Fruit fly (Drosophila melanogaster) whole organism, embryonic: ENCODE data around the gene CG43813.

Experiments
- Atf6 ChIP-seq: fragments of 200-800 bp; sonication (Bioruptor generic); IDR thresholded peaks from 2 replicates; pipeline ENCODE4 v1.3.6; 2022; ENCODE audit warnings: missing biosample characterization, missing genetic modification characterization
- CG10209 ChIP-seq: fragments of 200-800 bp; sonication (Bioruptor generic); optimal IDR thresholded peaks from 3 replicates; lab custom pipeline; 2017; ENCODE audit warnings: missing biosample characterization, mild to moderate bottlenecking, missing genetic modification characterization, missing genetic modification reagents
- CG1024 ChIP-seq: fragments of 200-800 bp; sonication (Bioruptor generic); IDR thresholded peaks from 2 replicates; pipeline ENCODE4 v1.3.6; 2022; ENCODE audit warnings: missing biosample characterization, missing genetic modification characterization
- CG10366 ChIP-seq: fragments of 200-800 bp; sonication (Bioruptor generic); IDR thresholded peaks from 2 replicates; pipeline ENCODE4 v1.3.6; 2022; ENCODE audit warnings: missing biosample characterization, missing genetic modification characterization
- CG10565 ChIP-seq: fragments of 200-800 bp; sonication (Bioruptor generic); optimal IDR thresholded peaks from 3 replicates; lab custom pipeline; 2016; ENCODE audit warnings: missing biosample characterization, mild to moderate bottlenecking, missing genetic modification characterization
- CG11504 ChIP-seq: fragments of 200-800 bp; sonication (Bioruptor generic); optimal IDR thresholded peaks from 3 replicates; lab custom pipeline; 2019; ENCODE audit warnings: missing biosample characterization, mild to moderate bottlenecking, missing genetic modification characterization, moderate library complexity
- CG11560 ChIP-seq: fragments of 200-800 bp; sonication (Bioruptor generic); IDR thresholded peaks from 3 replicates; pipeline ENCODE4 v1.3.6; 2022; ENCODE audit warnings: missing biosample characterization, missing genetic modification characterization
- CG12071 ChIP-seq: fragments of 200-800 bp; sonication (Bioruptor generic); optimal IDR thresholded peaks from 3 replicates; lab custom pipeline; 2018; ENCODE audit warnings: missing biosample characterization, mild to moderate bottlenecking, missing genetic modification characterization
- CG12104 ChIP-seq: fragments of 200-800 bp; sonication (Bioruptor generic); optimal IDR thresholded peaks from 3 replicates; lab custom pipeline; 2016; ENCODE audit warnings: missing biosample characterization, missing genetic modification characterization
- CG14667 ChIP-seq: fragments of 200-800 bp; sonication (Bioruptor generic); IDR thresholded peaks from 2 replicates; pipeline ENCODE4 v1.3.6; 2022; ENCODE audit warnings: missing biosample characterization, missing genetic modification characterization
- CG14965 ChIP-seq: fragments of 200-800 bp; sonication (Bioruptor generic); optimal IDR thresholded peaks from 2 replicates; lab custom pipeline; 2016; ENCODE audit warnings: missing biosample characterization, missing genetic modification characterization, borderline replicate concordance
- CG2199 ChIP-seq: fragments of 200-800 bp; sonication (Bioruptor generic); IDR thresholded peaks from 3 replicates; pipeline ENCODE4 v1.3.6; 2022; ENCODE audit warnings: missing biosample characterization, missing genetic modification characterization
- CG2202 ChIP-seq: fragments of 200-800 bp; sonication (Bioruptor generic); optimal IDR thresholded peaks from 2 replicates; lab custom pipeline; 2018; ENCODE audit warnings: missing biosample characterization, mild to moderate bottlenecking, missing genetic modification characterization
- CG2678 ChIP-seq: fragments of 200-800 bp; sonication (Bioruptor generic); optimal IDR thresholded peaks from 3 replicates; lab custom pipeline; 2019; ENCODE audit warnings: missing biosample characterization, mild to moderate bottlenecking, missing genetic modification characterization, moderate library complexity
- CG30020 ChIP-seq: fragments of 200-800 bp; optimal IDR thresholded peaks from 2 replicates; lab custom pipeline; 2019; ENCODE audit warnings: missing biosample characterization, mild to moderate bottlenecking, missing genetic modification characterization, moderate library complexity
- CG32532 ChIP-seq: fragments of 200-800 bp; sonication (Bioruptor generic); IDR thresholded peaks from 2 replicates; pipeline ENCODE4 v1.3.6; 2022; ENCODE audit warnings: missing biosample characterization, missing genetic modification characterization
- CG4820 ChIP-seq: fragments of 200-800 bp; sonication (Bioruptor generic); optimal IDR thresholded peaks from 3 replicates; lab custom pipeline; 2016; ENCODE audit warnings: missing biosample characterization, missing genetic modification characterization
- CG4854 ChIP-seq: fragments of 200-800 bp; sonication (Bioruptor generic); optimal IDR thresholded peaks from 2 replicates; lab custom pipeline; 2016; ENCODE audit warnings: missing biosample characterization, missing genetic modification characterization, inconsistent platforms
- CG6654 ChIP-seq: fragments of 200-800 bp; sonication (Bioruptor generic); optimal IDR thresholded peaks from 2 replicates; lab custom pipeline; 2017; ENCODE audit warnings: missing biosample characterization, mild to moderate bottlenecking, missing genetic modification characterization
- CG7786 ChIP-seq: fragments of 200-800 bp; sonication (Bioruptor generic); optimal IDR thresholded peaks from 2 replicates; lab custom pipeline; 2016; ENCODE audit warnings: missing biosample characterization, missing genetic modification characterization
- CG8290 ChIP-seq, 3 experiments: fragments of 200-800 bp; sonication (Bioruptor generic); optimal IDR thresholded peaks; 2 replicates each; lab custom pipeline; 2016 to 2019; ENCODE audit warnings: missing biosample characterization in 3 of 3, missing genetic modification characterization in 3 of 3, mild to moderate bottlenecking in 2 of 3, moderate library complexity in 1 of 3
- Doc3 ChIP-seq: fragments of 200-800 bp; sonication (Bioruptor generic); IDR thresholded peaks from 3 replicates; pipeline ENCODE4 v1.3.6; 2022; ENCODE audit warnings: missing biosample characterization, missing genetic modification characterization; ENCODE audit not compliant: partially characterized antibody
- Fer1 ChIP-seq: fragments of 200-800 bp; sonication (Bioruptor generic); optimal IDR thresholded peaks from 2 replicates; lab custom pipeline; 2017; ENCODE audit warnings: missing biosample characterization, mild to moderate bottlenecking, missing genetic modification characterization
- Hmr ChIP-seq: fragments of 200-800 bp; sonication (Bioruptor generic); optimal IDR thresholded peaks from 3 replicates; lab custom pipeline; 2017; ENCODE audit warnings: mild to moderate bottlenecking, missing biosample characterization, missing genetic modification reagents, missing genetic modification characterization
- Hr39 ChIP-seq: fragments of >200 bp; optimal IDR thresholded peaks from 2 replicates; lab custom pipeline; 2017
- Mad ChIP-seq: fragments of 200-800 bp; sonication (Bioruptor generic); optimal IDR thresholded peaks from 2 replicates; lab custom pipeline; 2016; ENCODE audit warnings: missing biosample characterization, missing genetic modification characterization
- Mrtf ChIP-seq: fragments of 200-800 bp; sonication (Bioruptor generic); IDR thresholded peaks from 3 replicates; pipeline ENCODE4 v1.3.6; 2022; ENCODE audit warnings: missing biosample characterization, missing genetic modification characterization
- Myb ChIP-seq: fragments of 200-800 bp; sonication (Bioruptor generic); optimal IDR thresholded peaks from 2 replicates; lab custom pipeline; 2016; ENCODE audit warnings: missing biosample characterization, missing genetic modification characterization
- NC2β ChIP-seq: fragments of 200-800 bp; sonication (Bioruptor generic); optimal IDR thresholded peaks from 2 replicates; lab custom pipeline; 2016; ENCODE audit warnings: missing biosample characterization, missing genetic modification characterization
- Neu2 ChIP-seq: fragments of 200-800 bp; sonication (Bioruptor generic); optimal IDR thresholded peaks from 3 replicates; lab custom pipeline; 2016; ENCODE audit warnings: missing biosample characterization, missing genetic modification characterization, borderline replicate concordance
- Sox100B ChIP-seq: fragments of 200-800 bp; sonication (Bioruptor generic); optimal IDR thresholded peaks from 3 replicates; lab custom pipeline; 2018; ENCODE audit warnings: missing biosample characterization, mild to moderate bottlenecking, missing genetic modification characterization
- Spps ChIP-seq: fragments of 200-800 bp; sonication (Bioruptor generic); optimal IDR thresholded peaks from 2 replicates; lab custom pipeline; 2018; ENCODE audit warnings: missing biosample characterization, mild to moderate bottlenecking, missing genetic modification characterization
- al ChIP-seq: fragments of 200-800 bp; sonication (Bioruptor generic); IDR thresholded peaks from 2 replicates; pipeline ENCODE4 v1.3.6; 2022; ENCODE audit warnings: missing biosample characterization, missing genetic modification characterization
- ap ChIP-seq: fragments of 200-800 bp; sonication (Bioruptor generic); IDR thresholded peaks from 2 replicates; pipeline ENCODE4 v1.3.6; 2022; ENCODE audit warnings: missing biosample characterization, missing genetic modification characterization
- eve ChIP-seq, 2 experiments: fragments of >200 bp; optimal IDR thresholded peaks; 2 replicates each; lab custom pipeline; 2017; ENCODE audit warnings: missing biosample characterization in 2 of 2, missing genetic modification characterization in 2 of 2
- ewg ChIP-seq: fragments of 200-800 bp; sonication (Bioruptor generic); optimal IDR thresholded peaks from 3 replicates; lab custom pipeline; 2017; ENCODE audit warnings: mild to moderate bottlenecking, missing biosample characterization, missing genetic modification reagents, missing genetic modification characterization
- fd102C ChIP-seq: fragments of 200-800 bp; sonication (Bioruptor generic); optimal IDR thresholded peaks from 2 replicates; lab custom pipeline; 2018; ENCODE audit warnings: missing biosample characterization, mild to moderate bottlenecking, missing genetic modification characterization, moderate library complexity
- fd96Cb ChIP-seq: fragments of 200-800 bp; sonication (Bioruptor generic); optimal IDR thresholded peaks from 2 replicates; lab custom pipeline; 2018; ENCODE audit warnings: missing biosample characterization, mild to moderate bottlenecking, missing genetic modification characterization, moderate library complexity
- ftz-f1 ChIP-seq: fragments of 200-800 bp; sonication (Bioruptor generic); optimal IDR thresholded peaks from 2 replicates; lab custom pipeline; 2016; ENCODE audit warnings: missing biosample characterization, missing genetic modification characterization
- grau ChIP-seq: fragments of 200-800 bp; optimal IDR thresholded peaks from 3 replicates; lab custom pipeline; 2019; ENCODE audit warnings: missing biosample characterization, mild to moderate bottlenecking, missing genetic modification characterization, moderate library complexity
- kah ChIP-seq: fragments of 200-800 bp; sonication (Bioruptor generic); optimal IDR thresholded peaks from 2 replicates; lab custom pipeline; 2018; ENCODE audit warnings: missing biosample characterization, mild to moderate bottlenecking, missing genetic modification characterization
- kay ChIP-seq: fragments of 200-800 bp; sonication (Bioruptor generic); optimal IDR thresholded peaks from 2 replicates; lab custom pipeline; 2016; ENCODE audit warnings: missing biosample characterization, missing genetic modification characterization
- mld ChIP-seq: fragments of 200-800 bp; sonication (Bioruptor generic); IDR thresholded peaks from 3 replicates; pipeline ENCODE4 v1.3.6; 2022; ENCODE audit warnings: missing biosample characterization, missing genetic modification characterization; ENCODE audit not compliant: partially characterized antibody
- nerfin-2 ChIP-seq: fragments of 200-800 bp; sonication (Bioruptor generic); IDR thresholded peaks from 2 replicates; pipeline ENCODE4 v1.3.6; 2022; ENCODE audit warnings: missing biosample characterization, missing genetic modification characterization; ENCODE audit not compliant: partially characterized antibody
- nmo ChIP-seq: fragments of 200-800 bp; sonication (Bioruptor generic); optimal IDR thresholded peaks from 2 replicates; lab custom pipeline; 2018; ENCODE audit warnings: missing biosample characterization, mild to moderate bottlenecking, missing genetic modification characterization, moderate library complexity
- seq ChIP-seq: fragments of 200-800 bp; sonication (Bioruptor generic); IDR thresholded peaks from 2 replicates; pipeline ENCODE4 v1.3.6; 2022; ENCODE audit warnings: missing biosample characterization, missing genetic modification characterization
- shn ChIP-seq: fragments of 200-800 bp; sonication (Bioruptor generic); optimal IDR thresholded peaks from 3 replicates; lab custom pipeline; 2016; ENCODE audit warnings: missing biosample characterization, missing genetic modification characterization
- ssp ChIP-seq: fragments of 200-800 bp; sonication (Bioruptor generic); IDR thresholded peaks from 2 replicates; pipeline ENCODE4 v1.3.6; 2022; ENCODE audit warnings: missing biosample characterization, missing genetic modification characterization
- tap ChIP-seq: fragments of 200-800 bp; optimal IDR thresholded peaks from 3 replicates; lab custom pipeline; 2019; ENCODE audit warnings: missing biosample characterization, mild to moderate bottlenecking, missing genetic modification characterization, moderate library complexity
- tgo ChIP-seq: fragments of 200-800 bp; sonication (Bioruptor generic); IDR thresholded peaks from 3 replicates; pipeline ENCODE4 v1.3.6; 2022; ENCODE audit warnings: missing biosample characterization, missing genetic modification characterization
- unpg ChIP-seq: fragments of 200-800 bp; sonication (Bioruptor generic); optimal IDR thresholded peaks from 3 replicates; lab custom pipeline; 2018; ENCODE audit warnings: missing biosample characterization, mild to moderate bottlenecking, missing genetic modification characterization, moderate library complexity

CG43813 gene

DNA sequence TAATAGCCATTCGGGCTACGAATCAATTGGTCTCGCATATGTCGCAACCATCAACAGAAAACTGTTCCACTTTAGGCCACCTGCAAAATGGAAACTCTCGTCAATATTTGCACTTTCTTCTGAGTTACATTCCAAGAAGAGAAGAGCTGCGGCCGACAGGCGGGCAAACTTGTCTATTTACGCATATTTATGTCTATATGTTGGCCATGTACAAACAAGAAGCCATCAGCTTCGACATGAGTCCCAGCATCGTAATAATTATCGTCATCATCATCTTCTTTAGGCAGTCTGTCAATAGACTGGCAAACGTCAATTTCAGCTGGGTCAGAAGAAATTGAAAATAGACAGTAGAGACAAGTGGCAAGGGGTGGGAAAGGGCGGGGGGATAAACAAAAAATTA lies 27.7 kb upstream of the CG43813 start (continued):
- TF ChIP-seq CG10209 (GFP tag; lab: Kevin White, UChicago): peak; percentile 65
- no peak for TF ChIP-seq al
- TF ChIP-seq unpg (GFP tag; lab: Kevin White, UChicago): peak; percentile 68
- peak; percentile 78 for TF ChIP-seq CG12071
- TF ChIP-seq ssp (GFP tag; lab: Robert Waterston, UW): no peak
- TF ChIP-seq CG4820 (GFP tag; lab: Kevin White, UChicago): no peak
- TF ChIP-seq CG6654 (GFP tag; lab: Kevin White, UChicago): peak; percentile 42
- TF ChIP-seq CG12104 (GFP tag; lab: Kevin White, UChicago): peak; percentile 40
- TF ChIP-seq Hr39 (lab: Kevin White, UChicago): no peak
- peak; percentile 2 for TF ChIP-seq Mad (GFP tag; lab: Kevin White, UChicago)
- peak; percentile 77 for TF ChIP-seq CG2678 (tag; lab: Kevin White, UChicago)
- peak; percentile 64 for TF ChIP-seq Spps (tag; lab: Kevin White, UChicago)
- TF ChIP-seq CG7786 (GFP tag; lab: Kevin White, UChicago): peak; percentile 7
- TF ChIP-seq CG2199 (GFP tag; lab: Robert Waterston, UW): no peak
- peak; percentile 13 for TF ChIP-seq kah (GFP tag; lab: Kevin White, UChicago)
- TF ChIP-seq CG2202 (tag; lab: Kevin White, UChicago): peak; percentile 80
- peak in 1 of 2 experiments; percentile 56 for TF ChIP-seq eve (GFP tag; optimal IDR thresholded peaks at IDR 0.05; lab: Kevin White, UChicago)
- TF ChIP-seq Atf6: peak; percentile 51; the same call in 1 of the 2 replicates
- no peak for TF ChIP-seq Doc3 (GFP tag; lab: Robert Waterston, UW)
- TF ChIP-seq shn (GFP tag; lab: Kevin White, UChicago): no peak
- no peak for TF ChIP-seq ap (GFP tag; lab: Robert Waterston, UW)
- TF ChIP-seq CG11560 (tag; lab: Robert Waterston, UW): no peak
- no peak for TF ChIP-seq mld (GFP tag; lab: Robert Waterston, UW)
- TF ChIP-seq CG4854 (GFP tag; lab: Kevin White, UChicago): no peak
- TF ChIP-seq ftz-f1 (GFP tag; lab: Kevin White, UChicago): no peak
- peak; percentile 14 for TF ChIP-seq kay (GFP tag; lab: Kevin White, UChicago)
- peak; percentile 12 for TF ChIP-seq grau
- TF ChIP-seq Mrtf (GFP tag; lab: Robert Waterston, UW): no peak
- TF ChIP-seq nerfin-2: no peak
- TF ChIP-seq NC2β (GFP tag; lab: Kevin White, UChicago): peak; percentile 36
- no peak for TF ChIP-seq CG14667 (GFP tag; lab: Robert Waterston, UW)
- TF ChIP-seq Fer1 (GFP tag; lab: Kevin White, UChicago): peak; percentile 20
- TF ChIP-seq fd96Cb: peak; percentile 38
- peak; percentile 56 for TF ChIP-seq ewg
- no peak for TF ChIP-seq nmo (GFP tag; lab: Kevin White, UChicago)
- peak; percentile 64; the same call in 1 of the 2 replicates for TF ChIP-seq seq (GFP tag; lab: Robert Waterston, UW)
- no peak; the same call in 1 of the 2 replicates for TF ChIP-seq CG10366
- TF ChIP-seq CG1024 (GFP tag; lab: Robert Waterston, UW): peak; percentile 59; the same call in 1 of the 2 replicates
- TF ChIP-seq CG32532 (GFP tag; lab: Robert Waterston, UW): no peak
- 0 out of 3 replicates have a peak, but pooled peaks have one; percentile 15 for TF ChIP-seq tgo (GFP tag; lab: Robert Waterston, UW)
- TF ChIP-seq CG30020 (tag; lab: Kevin White, UChicago): peak; percentile 0
- peak; percentile 43 for TF ChIP-seq CG14965 (GFP tag; lab: Kevin White, UChicago)
- peak; percentile 73 for TF ChIP-seq Sox100B (GFP tag; lab: Kevin White, UChicago)
- TF ChIP-seq tap (tag; lab: Kevin White, UChicago): peak; percentile 60
- peak; percentile 54 for TF ChIP-seq CG11504 (tag; lab: Kevin White, UChicago)
- TF ChIP-seq Neu2 (GFP tag; lab: Kevin White, UChicago): no peak
- peak; percentile 51 for TF ChIP-seq CG8290 (GFP tag; optimal IDR thresholded peaks at IDR 0.05; lab: Kevin White, UChicago)
- peak; percentile 72 to 78 for TF ChIP-seq CG8290 (tag; optimal IDR thresholded peaks at IDR 0.05; lab: Kevin White, UChicago)
- TF ChIP-seq CG10565 (GFP tag; lab: Kevin White, UChicago): no peak
- peak; percentile 32 for TF ChIP-seq Hmr
- peak; percentile 19 for TF ChIP-seq fd102C
- no peak for TF ChIP-seq Myb (GFP tag; lab: Kevin White, UChicago)
